Fruit fly (Drosophila melanogaster): ENCODE results near the gene osa.
"Not testable (repeated sequence)": the region's sequence is repeated elsewhere in the genome, so short reads cannot be mapped to it uniquely, and the experiment has no call there.

The osa gene

dm6 chr3R:17718051-17718693 lies at the start of gene osa:
osa (minus strand) TSS chr3R:17718350.
- TF ChIP-seq psq (optimal IDR thresholded peaks at IDR 0.05), result no peak
- no peak for TF ChIP-seq h (optimal IDR thresholded peaks at IDR 0.05)
- TF ChIP-seq Myc (optimal IDR thresholded peaks at IDR 0.05), result no peak
- no peak for TF ChIP-seq insv (optimal IDR thresholded peaks at IDR 0.05)
- no peak for TF ChIP-seq Sin3A (optimal IDR thresholded peaks at IDR 0.05)

DNA sequence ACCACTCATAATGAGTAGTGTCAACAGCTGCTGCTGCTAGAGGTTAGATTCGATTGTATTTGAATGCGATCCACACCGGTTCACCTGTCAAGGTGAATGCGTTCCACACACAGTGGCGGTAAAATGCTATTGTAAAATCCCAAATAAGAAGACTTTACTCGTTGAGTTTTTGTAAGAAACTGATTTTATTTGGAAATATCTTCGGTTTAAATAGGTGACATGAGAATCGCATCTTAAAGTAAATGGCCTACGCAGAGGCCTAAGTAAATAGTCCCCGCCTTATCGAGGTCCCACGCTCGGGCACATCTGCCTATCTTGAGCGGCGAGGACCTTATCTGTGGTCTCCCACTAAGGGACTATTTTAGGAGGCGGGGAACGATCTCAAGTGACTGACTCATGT lies 44.9 kb upstream of the osa start, which contains the start of gene TyrR:
Gene TyrR, minus strand, starts transcription at position 101 of the 400 bp plus-strand sequence.
- not testable (repeated sequence) for TF ChIP-seq Myc, insv, h (optimal IDR thresholded peaks at IDR 0.05)

dm6 chr3R:17762261-17762660 lies 44.1 kb upstream of the osa start:
- no peak for TF ChIP-seq h (optimal IDR thresholded peaks at IDR 0.05)
- TF ChIP-seq psq (optimal IDR thresholded peaks at IDR 0.05), result no peak
- no peak for TF ChIP-seq Sin3A (optimal IDR thresholded peaks at IDR 0.05)
- no peak for TF ChIP-seq insv (optimal IDR thresholded peaks at IDR 0.05)
- no peak for TF ChIP-seq Myc (optimal IDR thresholded peaks at IDR 0.05)
- no peak for TF ChIP-seq ttk (optimal IDR thresholded peaks at IDR 0.05)

dm6 chr3R:17759773-17760476 lies 41.8 kb upstream of the osa start:
- TF ChIP-seq h (optimal IDR thresholded peaks at IDR 0.05), result no peak

DNA sequence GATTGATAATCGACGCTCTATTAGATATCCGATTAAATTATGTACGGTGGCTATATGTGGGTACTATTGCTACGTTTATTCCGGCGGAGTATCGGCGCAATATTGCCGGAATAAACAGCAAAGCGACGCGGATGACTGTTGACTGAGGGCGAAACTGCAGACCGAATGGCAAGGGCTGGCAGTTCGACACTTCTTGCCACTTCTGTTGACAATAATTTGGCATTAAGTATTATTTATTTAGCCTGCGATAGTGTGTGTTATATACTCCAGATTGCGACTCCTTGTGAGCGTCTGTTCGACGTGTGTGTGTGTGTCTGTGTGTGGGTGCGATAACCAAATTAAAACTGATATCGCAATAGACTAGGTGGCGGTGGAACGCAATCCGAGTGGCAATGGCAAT lies 40.8 kb upstream of the osa start:
- no peak for TF ChIP-seq insv (optimal IDR thresholded peaks at IDR 0.05)
- no peak for TF ChIP-seq h (optimal IDR thresholded peaks at IDR 0.05)
- TF ChIP-seq Myc (optimal IDR thresholded peaks at IDR 0.05), result no peak
- TF ChIP-seq ttk (optimal IDR thresholded peaks at IDR 0.05), result no peak
- TF ChIP-seq Sin3A (optimal IDR thresholded peaks at IDR 0.05), result no peak
- TF ChIP-seq psq (optimal IDR thresholded peaks at IDR 0.05), result no peak

DNA sequence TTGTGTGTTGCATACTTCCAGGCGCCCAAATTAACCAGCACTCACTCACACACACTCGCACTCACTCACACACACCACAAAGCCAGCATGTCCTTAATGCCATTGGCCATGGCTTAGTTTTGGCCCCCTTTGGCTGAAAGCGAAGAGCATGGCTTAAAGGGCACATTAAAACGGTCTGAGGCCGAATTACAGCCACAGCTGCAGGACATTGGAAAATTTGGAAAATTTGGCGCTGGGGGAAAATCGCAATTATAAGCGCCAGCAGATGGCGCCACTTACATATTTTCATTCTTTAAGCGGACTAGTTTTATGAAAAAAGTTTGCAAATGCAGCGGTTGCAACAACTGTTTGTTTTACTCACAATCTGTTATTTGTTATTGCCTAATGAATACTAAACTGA lies 24.4 kb upstream of the osa start:
- TF ChIP-seq insv (optimal IDR thresholded peaks at IDR 0.05) (no peak), Sin3A (optimal IDR thresholded peaks at IDR 0.05) (no peak), h (optimal IDR thresholded peaks at IDR 0.05) (no peak), psq (optimal IDR thresholded peaks at IDR 0.05) (no peak), Myc (optimal IDR thresholded peaks at IDR 0.05) (no peak), ttk (optimal IDR thresholded peaks at IDR 0.05) (no peak)

dm6 chr3R:17736311-17736710 lies 18.2 kb upstream of the osa start, which contains the start of gene TyrRII:
TyrRII (plus strand) TSS chr3R:17736611.
- TF ChIP-seq ttk (optimal IDR thresholded peaks at IDR 0.05) (no peak), insv (optimal IDR thresholded peaks at IDR 0.05) (no peak), h (optimal IDR thresholded peaks at IDR 0.05) (no peak), psq (optimal IDR thresholded peaks at IDR 0.05) (no peak), Sin3A (optimal IDR thresholded peaks at IDR 0.05) (no peak), Myc (optimal IDR thresholded peaks at IDR 0.05) (no peak)

DNA sequence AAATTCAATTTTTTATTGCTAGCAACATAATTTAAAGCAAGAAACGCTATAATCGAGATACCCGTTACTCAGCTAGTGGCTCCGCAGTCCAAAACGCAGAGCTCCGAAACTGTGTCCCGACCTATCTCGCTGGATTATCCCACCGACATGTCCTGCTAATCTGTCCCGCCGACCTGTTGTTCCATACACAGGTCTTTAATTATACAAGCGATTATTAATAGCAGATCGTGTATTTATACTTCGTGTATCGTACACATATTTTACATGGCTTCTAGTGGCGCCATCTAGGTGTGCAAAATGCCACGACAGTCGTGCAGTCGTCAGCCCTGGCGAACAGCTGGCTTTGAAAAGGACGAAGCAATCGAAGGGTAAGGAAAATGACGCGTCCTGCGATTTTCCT lies 15.1 kb upstream of the osa start, which contains the start of gene CG14321:
Gene CG14321, plus strand, starts transcription at position 338 of the 400 bp plus-strand sequence.
- no peak for TF ChIP-seq Myc (optimal IDR thresholded peaks at IDR 0.05)
- no peak for TF ChIP-seq h (optimal IDR thresholded peaks at IDR 0.05)
- TF ChIP-seq Sin3A (optimal IDR thresholded peaks at IDR 0.05), result no peak
- TF ChIP-seq psq (optimal IDR thresholded peaks at IDR 0.05), result no peak
- TF ChIP-seq insv (optimal IDR thresholded peaks at IDR 0.05), result no peak
- no peak for TF ChIP-seq ttk (optimal IDR thresholded peaks at IDR 0.05)

dm6 chr3R:17725558-17725957 lies 7.4 kb upstream of the osa start, which contains the start of gene Lgr1:
Lgr1 (plus strand) TSS chr3R:17725777.
- TF ChIP-seq psq (optimal IDR thresholded peaks at IDR 0.05), result no peak
- no peak for TF ChIP-seq Sin3A (optimal IDR thresholded peaks at IDR 0.05)
- no peak for TF ChIP-seq ttk (optimal IDR thresholded peaks at IDR 0.05)
- TF ChIP-seq insv (optimal IDR thresholded peaks at IDR 0.05), result no peak
- no peak for TF ChIP-seq h (optimal IDR thresholded peaks at IDR 0.05)
- no peak for TF ChIP-seq Myc (optimal IDR thresholded peaks at IDR 0.05)

DNA sequence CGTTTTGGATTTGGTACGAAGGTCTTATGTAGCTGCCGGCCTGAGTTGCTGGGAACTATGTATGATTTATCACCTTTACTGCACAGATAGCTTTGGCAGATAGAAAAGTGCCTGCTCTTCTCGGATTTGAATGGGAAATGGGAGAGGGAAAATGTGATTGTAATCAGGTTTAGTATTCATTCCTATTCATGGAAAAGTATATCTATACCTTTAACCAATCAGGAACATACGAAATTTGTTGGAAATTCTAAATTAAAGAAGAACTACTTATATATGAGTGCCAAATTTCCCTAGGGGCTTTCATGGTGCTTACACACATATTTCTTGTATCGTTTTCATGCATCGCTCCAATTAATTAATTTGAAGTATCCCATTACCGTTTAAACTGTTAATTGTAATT lies 6.8 kb upstream of the osa start, which contains the start of gene Atg8b:
Gene Atg8b, minus strand, starts transcription at position 101 of the 400 bp plus-strand sequence.
- TF ChIP-seq Myc (optimal IDR thresholded peaks at IDR 0.05) (no peak), psq (optimal IDR thresholded peaks at IDR 0.05) (no peak), Sin3A (optimal IDR thresholded peaks at IDR 0.05) (no peak), h (optimal IDR thresholded peaks at IDR 0.05) (no peak), insv (optimal IDR thresholded peaks at IDR 0.05) (no peak), ttk (optimal IDR thresholded peaks at IDR 0.05) (no peak)

- TF ChIP-seq Sin3A (optimal IDR thresholded peaks at IDR 0.05) (no peak), ttk (optimal IDR thresholded peaks at IDR 0.05) (no peak), insv (optimal IDR thresholded peaks at IDR 0.05) (no peak), psq (optimal IDR thresholded peaks at IDR 0.05) (no peak), Myc (optimal IDR thresholded peaks at IDR 0.05) (no peak), h (optimal IDR thresholded peaks at IDR 0.05) (no peak)
These were observed 843 bp upstream of the osa start, which contains the start of gene Pxt for dm6 chr3R:17718760-17719625. Pxt (plus strand) TSS chr3R:17719454.

Data from Kc167 (cell line).